Fruit fly (Drosophila melanogaster): ENCODE results near the gene CG7627.

DNA sequence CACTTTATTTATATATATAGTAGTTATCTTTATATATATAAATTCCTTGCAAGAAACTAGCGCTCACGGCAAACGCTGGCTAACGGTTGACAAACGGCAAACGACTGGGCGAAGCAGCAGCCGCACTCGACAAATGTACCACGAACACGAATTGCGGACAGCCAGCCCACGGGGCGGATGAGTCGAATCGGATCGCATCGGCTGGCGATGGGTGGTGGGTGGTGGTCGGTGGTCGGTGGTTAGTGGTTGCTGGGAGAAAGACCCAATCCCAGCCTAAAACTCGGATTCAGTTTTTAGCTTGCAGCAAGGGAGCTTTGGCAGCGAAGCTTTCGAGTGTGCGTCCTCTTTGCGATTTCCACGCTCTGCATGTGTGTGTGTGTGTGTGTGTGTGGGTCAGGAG lies 37.1 kb downstream of the CG7627 start, which contains the start of gene CG7781:
- TF ChIP-seq Dfd (GFP tag; optimal IDR thresholded peaks at IDR 0.05) = no peak
- no peak for TF ChIP-seq h (GFP tag; optimal IDR thresholded peaks at IDR 0.05)
- TF ChIP-seq jim (GFP tag; optimal IDR thresholded peaks at IDR 0.05) = no peak
- no peak for TF ChIP-seq foxo (GFP tag; optimal IDR thresholded peaks at IDR 0.05)
- no peak for TF ChIP-seq Hnf4 (GFP tag; optimal IDR thresholded peaks at IDR 0.05)
- TF ChIP-seq GATAd (GFP tag; optimal IDR thresholded peaks at IDR 0.05) = no peak
- no peak for TF ChIP-seq CG32264 (GFP tag; optimal IDR thresholded peaks at IDR 0.05)
- no peak for TF ChIP-seq dmrt93B (GFP tag; optimal IDR thresholded peaks at IDR 0.05)
- TF ChIP-seq Hr78 (GFP tag; optimal IDR thresholded peaks at IDR 0.05) = no peak
- no peak for TF ChIP-seq pan (optimal IDR thresholded peaks at IDR 0.05)
